Worm (Caenorhabditis elegans) whole organism, early embryonic: ENCODE results near the gene rfk-1.

Experiments used
- F13C5.2 ChIP-seq: sonication (generic microtip); optimal IDR thresholded peaks from 2 replicates; lab custom pipeline; 2017; ENCODE audit warnings: mild to moderate bottlenecking, missing genetic modification characterization, inconsistent platforms, missing compliant biosample characterization
- aly-1 ChIP-seq: sonication (generic microtip); optimal IDR thresholded peaks from 2 replicates; lab custom pipeline; 2016; ENCODE audit warnings: missing genetic modification characterization, missing compliant biosample characterization
- ama-1 ChIP-seq: fragments of 150-350 bp; optimal IDR thresholded peaks from 2 replicates; lab custom pipeline; 2014
- ceh-13 ChIP-seq: fragments of 200-800 bp; sonication (Bioruptor generic); optimal IDR thresholded peaks from 2 replicates; lab custom pipeline; 2018; ENCODE audit warnings: mild to moderate bottlenecking, missing genetic modification characterization, missing compliant biosample characterization
- ceh-36 ChIP-seq: sonication (generic microtip); optimal IDR thresholded peaks from 2 replicates; lab custom pipeline; 2016; ENCODE audit warnings: missing genetic modification characterization, inconsistent platforms, missing compliant biosample characterization
- flt-1 ChIP-seq: fragments of 200-800 bp; sonication (Bioruptor generic); IDR thresholded peaks from 2 replicates; pipeline ENCODE4 v1.3.6; 2022; ENCODE audit warnings: missing genetic modification characterization, missing compliant biosample characterization
- hmbx-1 ChIP-seq: sonication (generic microtip); optimal IDR thresholded peaks from 2 replicates; lab custom pipeline; 2016; ENCODE audit warnings: mild to moderate bottlenecking, missing genetic modification characterization, missing compliant biosample characterization
- hmg-4 ChIP-seq: fragments of 200-800 bp; sonication (Bioruptor generic); optimal IDR thresholded peaks from 2 replicates; lab custom pipeline; 2018; ENCODE audit warnings: mild to moderate bottlenecking, missing genetic modification characterization, missing compliant biosample characterization
- scrt-1 ChIP-seq: fragments of 200-800 bp; sonication (Bioruptor generic); IDR thresholded peaks from 2 replicates; pipeline ENCODE4 v1.3.6; 2022; ENCODE audit warnings: missing genetic modification characterization, missing compliant biosample characterization
- sea-1 ChIP-seq: fragments of 200-800 bp; sonication (Bioruptor generic); conservative IDR thresholded peaks from 2 replicates; pipeline ENCODE4 v1.3.6; 2022; ENCODE audit warnings: missing genetic modification characterization, missing compliant biosample characterization
- tbx-37 ChIP-seq: fragments of 200-800 bp; sonication (Bioruptor generic); conservative IDR thresholded peaks from 2 replicates; pipeline ENCODE4 v1.3.6; 2022; ENCODE audit warnings: missing genetic modification reagents, missing genetic modification characterization, missing compliant biosample characterization
- tra-4 ChIP-seq: sonication (generic microtip); optimal IDR thresholded peaks from 2 replicates; lab custom pipeline; 2017; ENCODE audit warnings: missing genetic modification characterization, missing compliant biosample characterization

- no peak for TF ChIP-seq tra-4
- TF ChIP-seq aly-1, result no peak
- no peak for TF ChIP-seq F13C5.2 (tag; lab: Kevin White, UChicago)
- no peak for TF ChIP-seq ama-1
- TF ChIP-seq ceh-13 (GFP tag; lab: Kevin White, UChicago), result no peak
- no peak for TF ChIP-seq ceh-36
- no peak for TF ChIP-seq scrt-1 (GFP tag; lab: Robert Waterston, UW)
- no peak for TF ChIP-seq flt-1
- TF ChIP-seq tbx-37 (GFP tag; lab: Robert Waterston, UW), result no peak
- TF ChIP-seq hmbx-1 (tag; lab: Kevin White, UChicago), result no peak
- no peak for TF ChIP-seq hmg-4 (GFP tag; lab: Kevin White, UChicago)
- TF ChIP-seq sea-1 (GFP tag; lab: Robert Waterston, UW), result no peak
Observed at ce11 chrIV:10388263-10388662, 21.0 kb downstream of the rfk-1 start, which contains the start of gene R10H10.3.
